Worm (Caenorhabditis elegans) whole organism, late embryonic: Measurements from ENCODE around the gene cdc-48.2.
A peak's percentile ranks its signal among the peaks of the same experiment; 100 is the strongest.

Source experiments
- C08G9.2 ChIP-seq: sonication (generic microtip); optimal IDR thresholded peaks from 2 replicates; lab custom pipeline; 2016; ENCODE audit warnings: mild to moderate bottlenecking, missing genetic modification characterization, moderate library complexity, missing compliant biosample characterization
- C38D4.7 ChIP-seq: fragments of 200-800 bp; sonication (Bioruptor generic); optimal IDR thresholded peaks from 2 replicates; lab custom pipeline; 2018; ENCODE audit warnings: mild to moderate bottlenecking, missing genetic modification characterization, moderate library complexity, missing compliant biosample characterization
- F13H6.1 ChIP-seq: sonication (generic microtip); optimal IDR thresholded peaks from 2 replicates; lab custom pipeline; 2016; ENCODE audit warnings: missing genetic modification characterization, missing compliant biosample characterization
- K02D7.2 ChIP-seq: sonication (generic microtip); optimal IDR thresholded peaks from 2 replicates; lab custom pipeline; 2017; ENCODE audit warnings: mild to moderate bottlenecking, missing genetic modification characterization, missing compliant biosample characterization
- Y22D7AL.16 ChIP-seq: sonication (generic microtip); optimal IDR thresholded peaks from 2 replicates; lab custom pipeline; 2016; ENCODE audit warnings: missing genetic modification characterization, missing compliant biosample characterization
- ama-1 ChIP-seq: fragments of 150-350 bp; optimal IDR thresholded peaks from 2 replicates; lab custom pipeline; 2014
- ceh-14 ChIP-seq: sonication (generic microtip); optimal IDR thresholded peaks from 2 replicates; lab custom pipeline; 2016; ENCODE audit warnings: missing genotype, missing genetic modification characterization, missing compliant biosample characterization
- ceh-18 ChIP-seq: sonication (generic microtip); optimal IDR thresholded peaks from 2 replicates; lab custom pipeline; 2016; ENCODE audit warnings: missing genetic modification characterization, missing compliant biosample characterization
- ceh-19 ChIP-seq: fragments of 200-800 bp; sonication (Bioruptor generic); optimal IDR thresholded peaks from 2 replicates; lab custom pipeline; 2018; ENCODE audit warnings: mild to moderate bottlenecking, missing genetic modification characterization, missing compliant biosample characterization
- ceh-2 ChIP-seq: sonication (generic microtip); optimal IDR thresholded peaks from 2 replicates; lab custom pipeline; 2016; ENCODE audit warnings: missing genotype, missing genetic modification characterization, missing compliant biosample characterization
- ceh-22 ChIP-seq: sonication (generic microtip); optimal IDR thresholded peaks from 2 replicates; lab custom pipeline; 2017; ENCODE audit warnings: missing biosample characterization, missing genetic modification characterization
- ceh-30 ChIP-seq: fragments of 150-350 bp; optimal IDR thresholded peaks from 2 replicates; lab custom pipeline; 2014; ENCODE audit warnings: missing biosample characterization, missing genetic modification characterization
- ceh-31 ChIP-seq: sonication (generic microtip); optimal IDR thresholded peaks from 2 replicates; lab custom pipeline; 2016; ENCODE audit warnings: missing genetic modification characterization, missing compliant biosample characterization
- ceh-34 ChIP-seq: sonication (generic microtip); optimal IDR thresholded peaks from 2 replicates; lab custom pipeline; 2016; ENCODE audit warnings: mild to moderate bottlenecking, missing genetic modification characterization, missing compliant biosample characterization
- ceh-45 ChIP-seq: fragments of 200-800 bp; sonication (Bioruptor generic); IDR thresholded peaks from 2 replicates; pipeline ENCODE4 v1.3.6; 2022; ENCODE audit warnings: missing genetic modification reagents, missing genetic modification characterization, missing compliant biosample characterization
- ceh-6 ChIP-seq: fragments of 200-800 bp; sonication (Bioruptor generic); optimal IDR thresholded peaks from 2 replicates; lab custom pipeline; 2018; ENCODE audit warnings: mild to moderate bottlenecking, missing genetic modification characterization, missing compliant biosample characterization
- ceh-9 ChIP-seq: sonication (generic microtip); optimal IDR thresholded peaks from 2 replicates; lab custom pipeline; 2016; ENCODE audit warnings: mild to moderate bottlenecking, missing genetic modification characterization, inconsistent platforms, missing compliant biosample characterization
- che-1 ChIP-seq: sonication (generic microtip); optimal IDR thresholded peaks from 2 replicates; lab custom pipeline; 2016; ENCODE audit warnings: mild to moderate bottlenecking, missing genetic modification characterization, missing compliant biosample characterization
- elt-2 ChIP-seq: sonication (generic microtip); optimal IDR thresholded peaks from 2 replicates; lab custom pipeline; 2016; ENCODE audit warnings: missing genetic modification reagents, missing genetic modification characterization, missing compliant biosample characterization
- elt-4 ChIP-seq: sonication (generic microtip); optimal IDR thresholded peaks from 2 replicates; lab custom pipeline; 2016; ENCODE audit warnings: missing genetic modification characterization, missing compliant biosample characterization
- ets-4 ChIP-seq: sonication (generic microtip); optimal IDR thresholded peaks from 2 replicates; lab custom pipeline; 2016; ENCODE audit warnings: missing genetic modification characterization, missing compliant biosample characterization
- eyg-1 ChIP-seq: sonication (generic microtip); optimal IDR thresholded peaks from 2 replicates; lab custom pipeline; 2016; ENCODE audit warnings: missing genotype, missing genetic modification characterization, missing compliant biosample characterization
- fax-1 ChIP-seq: sonication (generic microtip); optimal IDR thresholded peaks from 2 replicates; lab custom pipeline; 2016; ENCODE audit warnings: missing genotype, missing genetic modification characterization, missing compliant biosample characterization
- fkh-10 ChIP-seq: fragments of 150-350 bp; optimal IDR thresholded peaks from 2 replicates; lab custom pipeline; 2014; ENCODE audit warnings: missing biosample characterization, missing genetic modification reagents, missing genetic modification characterization
- fkh-6 ChIP-seq: sonication (generic microtip); optimal IDR thresholded peaks from 2 replicates; lab custom pipeline; 2016; ENCODE audit warnings: missing genetic modification characterization, missing compliant biosample characterization
- gmeb-2 ChIP-seq: sonication (generic microtip); optimal IDR thresholded peaks from 2 replicates; lab custom pipeline; 2016; ENCODE audit warnings: missing genetic modification characterization, inconsistent platforms, missing compliant biosample characterization
- nfya-1 ChIP-seq: sonication (generic microtip); optimal IDR thresholded peaks from 2 replicates; lab custom pipeline; 2017; ENCODE audit warnings: missing genetic modification characterization, mild to moderate bottlenecking, missing compliant biosample characterization, antibody characterized with exemption, moderate library complexity
- nhr-232 ChIP-seq: sonication (generic microtip); optimal IDR thresholded peaks from 2 replicates; lab custom pipeline; 2016; ENCODE audit warnings: missing genetic modification characterization, missing compliant biosample characterization
- odd-2 ChIP-seq: sonication (generic microtip); optimal IDR thresholded peaks from 2 replicates; lab custom pipeline; 2017; ENCODE audit warnings: antibody characterized with exemption, mild to moderate bottlenecking, missing genetic modification characterization, missing compliant biosample characterization
- pat-9 ChIP-seq: fragments of 200-800 bp; sonication (Bioruptor generic); optimal IDR thresholded peaks from 2 replicates; lab custom pipeline; 2018; ENCODE audit warnings: mild to moderate bottlenecking, missing genetic modification characterization, moderate library complexity, missing compliant biosample characterization
- rnt-1 ChIP-seq: sonication (generic microtip); optimal IDR thresholded peaks from 2 replicates; lab custom pipeline; 2016; ENCODE audit warnings: missing genetic modification characterization, missing compliant biosample characterization
- sdc-2 ChIP-seq: sonication (generic microtip); optimal IDR thresholded peaks from 2 replicates; lab custom pipeline; 2016; ENCODE audit warnings: missing genotype, missing genetic modification characterization, missing compliant biosample characterization
- sox-2 ChIP-seq: fragments of 200-800 bp; sonication (Bioruptor generic); IDR thresholded peaks from 2 replicates; pipeline ENCODE4 v1.3.6; 2022; ENCODE audit warnings: missing genetic modification reagents, missing genetic modification characterization, missing compliant biosample characterization
- sox-4 ChIP-seq: sonication (generic microtip); optimal IDR thresholded peaks from 2 replicates; lab custom pipeline; 2017; ENCODE audit warnings: mild to moderate bottlenecking, missing genetic modification characterization, inconsistent platforms, missing compliant biosample characterization
- tbx-2 ChIP-seq: sonication (generic microtip); optimal IDR thresholded peaks from 2 replicates; lab custom pipeline; 2016; ENCODE audit warnings: missing genetic modification characterization, missing compliant biosample characterization
- unc-42 ChIP-seq: sonication (generic microtip); optimal IDR thresholded peaks from 2 replicates; lab custom pipeline; 2016; ENCODE audit warnings: missing genotype, missing genetic modification characterization, missing compliant biosample characterization
- unc-86 ChIP-seq: sonication (generic microtip); optimal IDR thresholded peaks from 2 replicates; lab custom pipeline; 2016; ENCODE audit warnings: missing genetic modification characterization, missing compliant biosample characterization

cdc-48.2 gene

DNA sequence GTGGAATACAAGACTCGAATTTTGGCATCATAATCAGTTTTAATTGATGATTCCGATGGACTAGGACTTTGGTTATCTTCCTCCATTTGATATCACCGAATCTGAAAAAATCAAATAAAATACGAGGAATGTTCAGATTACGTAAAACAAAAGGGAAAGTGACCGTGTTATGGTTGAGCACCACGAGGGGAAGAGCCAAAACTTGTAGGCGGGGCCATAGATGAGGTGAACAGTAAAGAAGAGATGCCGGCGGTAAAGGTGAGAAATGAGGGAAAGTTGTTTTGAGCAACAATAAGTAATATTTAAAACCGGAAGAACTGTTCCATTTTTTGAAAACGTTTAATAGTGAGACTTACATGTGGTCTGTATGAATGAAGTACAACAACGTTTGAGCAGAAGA is 11.6 kb downstream of the cdc-48.2 start, which contains the start of gene F10B5.3:
F10B5.3 (minus strand) TSS at position 101 of the 400 bp plus-strand sequence.
- TF ChIP-seq C08G9.2 (tag; lab: Kevin White, UChicago) = no peak
- no peak for TF ChIP-seq C38D4.7 (GFP tag; lab: Kevin White, UChicago)
- no peak for TF ChIP-seq gmeb-2 (tag; lab: Kevin White, UChicago)
- no peak for TF ChIP-seq fkh-10
- TF ChIP-seq elt-4 (tag; lab: Kevin White, UChicago) = no peak
- TF ChIP-seq odd-2 = no peak
- no peak for TF ChIP-seq rnt-1 (tag; lab: Kevin White, UChicago)

DNA sequence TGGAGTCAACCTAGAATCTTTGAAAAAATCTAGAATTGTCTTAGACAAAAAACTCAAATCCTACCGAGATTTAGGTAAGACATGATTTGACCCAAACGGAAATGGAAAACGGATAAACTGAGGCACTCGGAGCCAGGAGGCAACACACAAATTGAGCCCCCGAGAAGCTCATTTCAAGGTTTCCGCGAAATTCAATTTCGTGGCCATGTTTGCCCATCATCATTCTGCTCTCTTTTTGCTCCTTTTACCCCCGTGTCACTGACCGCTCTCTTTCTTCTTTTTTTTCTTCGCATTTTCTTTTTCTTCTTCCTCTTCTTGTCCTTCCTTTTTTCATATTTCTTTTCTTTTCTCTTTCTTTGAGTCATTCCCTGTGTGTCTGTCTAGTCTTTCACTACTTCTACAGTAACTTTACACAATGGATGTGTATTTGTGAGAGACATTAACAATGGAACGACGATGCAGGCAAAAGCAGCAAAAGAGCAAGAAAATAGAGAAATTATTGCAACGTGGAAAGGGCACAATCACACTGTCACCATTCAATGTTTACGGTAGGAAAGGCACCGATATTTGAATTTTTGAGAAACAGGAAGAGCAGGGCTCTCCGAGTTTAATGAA is 14.5 kb downstream of the cdc-48.2 start:
- TF ChIP-seq ceh-22 (tag; lab: Kevin White, UChicago) (no peak), F13H6.1 (tag; lab: Kevin White, UChicago) (no peak), unc-42 (peak; percentile 92), ceh-31 (no peak), ceh-30 (no peak), ceh-9 (tag; lab: Kevin White, UChicago) (no peak), rnt-1 (tag; lab: Kevin White, UChicago) (no peak), gmeb-2 (tag; lab: Kevin White, UChicago) (no peak), eyg-1 (tag; lab: Kevin White, UChicago) (no peak)

DNA sequence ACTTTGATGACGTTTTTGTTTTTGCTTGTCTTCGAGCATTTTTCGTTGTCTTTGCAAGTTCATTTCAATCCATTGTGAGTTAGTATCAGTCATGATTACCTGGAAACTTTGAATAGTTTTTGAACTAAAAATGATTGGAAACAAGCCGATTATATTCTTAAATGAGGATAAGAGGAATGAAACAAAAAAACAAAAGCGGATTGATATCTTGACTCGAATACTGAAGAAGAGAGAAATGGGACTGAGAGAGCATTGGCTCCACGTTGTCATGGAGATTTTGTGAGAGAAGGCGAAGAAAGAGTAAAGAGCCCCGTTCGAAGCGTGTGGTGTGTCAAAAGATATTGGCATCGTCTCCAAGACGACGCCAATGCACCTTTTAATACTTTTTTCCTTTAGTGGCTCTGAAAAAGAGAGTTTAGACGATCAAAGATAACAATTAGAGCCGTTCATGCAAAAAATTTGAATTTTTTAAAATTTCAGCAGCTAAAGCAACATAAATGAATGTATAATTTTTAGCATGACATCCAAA is 18.6 kb downstream of the cdc-48.2 start, which contains the start of the genes tub-1 and tmem-138:
tub-1 (minus strand) TSS at position 101 of the 529 bp plus-strand sequence.
tmem-138 (plus strand) TSS at position 479 of the 529 bp plus-strand sequence.
- TF ChIP-seq C08G9.2 (tag; lab: Kevin White, UChicago) = no peak
- no peak for TF ChIP-seq ceh-14 (tag; lab: Kevin White, UChicago)
- TF ChIP-seq tbx-2 (tag; lab: Kevin White, UChicago) = no peak
- TF ChIP-seq elt-2 (tag; lab: Kevin White, UChicago) = no peak
- no peak for TF ChIP-seq ceh-22 (tag; lab: Kevin White, UChicago)
- TF ChIP-seq ceh-18 (tag; lab: Kevin White, UChicago) = no peak
- no peak for TF ChIP-seq ceh-2
- TF ChIP-seq elt-4 (tag; lab: Kevin White, UChicago) = no peak
- no peak for TF ChIP-seq sox-4 (tag; lab: Kevin White, UChicago)
- no peak for TF ChIP-seq ceh-45

DNA sequence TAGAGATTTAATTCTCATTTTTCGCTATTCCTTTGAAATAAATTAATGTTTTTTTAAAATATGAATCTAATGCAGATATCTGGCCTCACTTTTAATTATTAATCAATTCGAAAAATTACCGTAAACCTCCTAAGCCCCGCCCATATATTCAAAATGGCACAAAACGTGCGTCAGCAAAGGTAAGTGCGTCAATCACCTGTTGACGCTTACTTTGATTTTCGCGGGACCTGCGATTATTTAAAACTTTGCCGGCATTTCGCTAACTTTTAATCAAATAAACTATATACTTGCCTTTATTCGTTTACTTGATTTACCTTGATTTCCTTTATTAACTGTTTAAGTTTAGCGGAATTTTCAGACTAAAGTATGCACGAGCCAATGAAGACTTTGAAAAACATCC is 19.7 kb downstream of the cdc-48.2 start, which contains the start of gene pch-2:
pch-2 (plus strand) TSS at position 359 of the 400 bp plus-strand sequence.
- no peak for TF ChIP-seq sdc-2 (tag; lab: Kevin White, UChicago)
- TF ChIP-seq elt-2 (tag; lab: Kevin White, UChicago) = no peak
- TF ChIP-seq unc-42 = peak; percentile 2
- TF ChIP-seq fkh-6 (tag; lab: Kevin White, UChicago) = no peak
- TF ChIP-seq ceh-19 (GFP tag; lab: Kevin White, UChicago) = no peak
- TF ChIP-seq nfya-1 (tag; lab: Kevin White, UChicago) = peak; percentile 11

DNA sequence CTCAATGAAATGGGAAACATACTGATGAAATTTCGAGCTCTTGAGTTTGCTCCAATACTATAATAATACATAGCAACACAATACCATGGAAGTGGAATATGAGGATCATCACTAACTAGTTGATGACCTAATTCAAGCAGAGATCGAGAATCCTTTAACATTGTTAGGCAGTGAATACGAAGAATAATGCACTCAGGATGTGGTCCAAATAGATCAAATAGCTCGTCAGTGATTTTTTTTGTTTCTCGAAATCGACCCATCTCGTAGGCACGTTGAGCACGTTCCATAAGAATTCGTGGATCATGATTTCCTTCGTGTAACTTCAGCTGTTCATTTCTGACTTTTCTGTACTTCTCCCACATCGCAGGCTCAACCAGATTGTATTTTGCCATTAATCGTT is 22.6 kb downstream of the cdc-48.2 start:
- no peak for TF ChIP-seq nhr-232
- TF ChIP-seq ceh-6 (GFP tag; lab: Kevin White, UChicago) = no peak
- TF ChIP-seq sox-2 (GFP tag; lab: Robert Waterston, UW) = no peak
- no peak for TF ChIP-seq odd-2
- TF ChIP-seq elt-4 (tag; lab: Kevin White, UChicago) = no peak
- TF ChIP-seq ama-1 (lab: Kevin White, UChicago) = no peak
- no peak for TF ChIP-seq ceh-34 (tag; lab: Kevin White, UChicago)
- no peak for TF ChIP-seq che-1 (tag; lab: Kevin White, UChicago)
- no peak for TF ChIP-seq pat-9 (tag; lab: Kevin White, UChicago)
- TF ChIP-seq fax-1 (tag; lab: Kevin White, UChicago) = no peak
- no peak for TF ChIP-seq C38D4.7 (GFP tag; lab: Kevin White, UChicago)
- no peak for TF ChIP-seq Y22D7AL.16 (tag; lab: Kevin White, UChicago)
- TF ChIP-seq K02D7.2 (tag; lab: Kevin White, UChicago) = no peak
- no peak for TF ChIP-seq ceh-14 (tag; lab: Kevin White, UChicago)
- no peak for TF ChIP-seq gmeb-2 (tag; lab: Kevin White, UChicago)
- TF ChIP-seq F13H6.1 (tag; lab: Kevin White, UChicago) = no peak
- TF ChIP-seq ceh-18 (tag; lab: Kevin White, UChicago) = no peak
- TF ChIP-seq unc-42 = no peak
- no peak for TF ChIP-seq ets-4 (tag; lab: Kevin White, UChicago)
- TF ChIP-seq unc-86 (tag; lab: Kevin White, UChicago) = no peak
